Worm (Caenorhabditis elegans): ENCODE data around the gene ccdc-12.

DNA sequence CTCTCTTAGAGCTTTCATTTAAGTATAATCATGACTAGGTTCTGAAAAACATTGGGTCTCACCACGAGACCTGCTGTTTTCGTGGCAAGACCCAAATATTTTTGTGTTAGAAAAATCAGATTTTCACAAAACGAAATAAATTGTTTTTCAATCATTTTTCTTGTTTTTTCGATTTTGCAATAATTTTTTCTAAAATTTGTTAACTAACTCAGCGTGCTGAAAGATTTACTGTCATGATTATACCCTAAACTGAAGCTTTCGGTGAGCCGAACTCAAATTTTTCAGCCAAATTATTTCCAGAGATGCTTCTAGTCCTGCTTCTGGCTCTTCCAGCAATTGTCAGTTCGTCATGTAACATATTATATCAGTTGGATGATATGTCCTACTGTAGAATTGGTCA is 13.0 kb downstream of the ccdc-12 start, which contains the start of gene Y69A2AL.2:
- TF ChIP-seq W03F9.2 (tag; optimal IDR thresholded peaks at IDR 0.05), result no peak
- no peak for TF ChIP-seq dao-5 (tag; optimal IDR thresholded peaks at IDR 0.05)
- no peak for TF ChIP-seq him-1 (tag; optimal IDR thresholded peaks at IDR 0.05)

Data from whole organism, L4/young adult.